Fruit fly (Drosophila melanogaster): ENCODE measurements around the gene CG6345.

The CG6345 gene

dm6 chr3R:10377849-10378248, 38.0 kb downstream of the CG6345 start, which contains the start of gene Rfx:
Gene Rfx (minus strand): TSS chr3R:10378068.
- TF ChIP-seq CG17801 (GFP tag; optimal IDR thresholded peaks at IDR 0.05; ENCODE audit: partially characterized antibody): peak; percentile 74

DNA sequence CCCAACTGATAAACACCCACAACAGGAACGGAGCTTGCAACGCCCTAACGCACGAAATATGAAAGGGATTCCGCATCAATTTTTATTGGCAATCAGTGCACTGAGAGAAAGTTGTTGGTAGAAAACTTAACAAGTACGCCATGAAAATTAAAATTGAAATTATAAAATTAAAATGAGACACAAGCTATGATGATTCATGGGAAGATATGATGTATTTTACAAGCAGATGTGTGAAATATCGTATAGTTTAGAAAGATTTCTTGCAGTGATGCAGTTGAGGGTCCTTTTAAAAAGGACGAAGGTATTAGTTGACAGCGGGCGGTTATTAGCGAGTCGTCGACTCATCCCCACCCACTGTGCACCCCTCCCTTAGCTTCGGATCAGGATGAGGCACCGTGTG, 45.4 kb downstream of the CG6345 start:
- no peak for TF ChIP-seq CG17801 (GFP tag; optimal IDR thresholded peaks at IDR 0.05; ENCODE audit: partially characterized antibody)

dm6 chr3R:10369799-10370198, 46.0 kb downstream of the CG6345 start:
- no peak for TF ChIP-seq CG17801 (GFP tag; optimal IDR thresholded peaks at IDR 0.05; ENCODE audit: partially characterized antibody)

DNA sequence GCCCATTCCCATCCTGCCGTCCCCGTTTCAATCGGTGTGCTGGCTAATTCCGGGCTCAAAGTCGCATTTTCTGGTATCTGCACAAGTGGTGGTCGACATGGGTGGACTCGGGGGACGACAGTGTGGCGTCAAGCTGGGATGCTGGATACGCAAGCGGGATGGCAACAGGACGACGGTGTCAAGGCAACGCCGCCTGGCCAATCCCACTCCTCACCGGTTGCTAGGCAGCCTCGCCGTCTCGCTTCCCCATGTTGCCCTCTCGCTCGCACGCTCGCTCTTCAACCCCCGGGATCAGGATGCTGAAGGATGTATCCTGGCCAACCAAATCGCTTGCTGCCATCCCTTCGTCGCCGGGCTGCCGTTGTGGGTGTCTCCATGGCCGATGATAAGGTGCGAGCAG, 47.6 kb downstream of the CG6345 start:
- TF ChIP-seq CG17801 (GFP tag; optimal IDR thresholded peaks at IDR 0.05; ENCODE audit: partially characterized antibody): no peak

DNA sequence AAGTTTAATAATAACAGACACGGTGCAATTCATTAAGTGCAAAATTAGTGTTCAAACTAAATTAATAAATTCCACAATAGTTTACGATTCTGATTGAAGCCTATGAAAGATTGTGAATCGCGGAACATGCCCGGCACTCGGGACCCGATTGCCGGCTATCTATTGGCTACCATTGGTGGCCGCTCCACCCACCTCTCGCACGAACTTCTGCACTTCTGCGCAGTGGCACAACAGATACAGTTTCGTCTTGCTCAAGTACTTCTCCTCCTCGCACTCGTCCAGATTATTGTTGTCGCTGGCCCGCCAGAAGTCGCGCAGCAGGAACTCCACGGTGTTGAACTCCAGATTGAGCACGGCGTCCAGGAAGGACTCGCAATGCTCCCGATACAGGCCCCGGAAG, 51.6 kb downstream of the CG6345 start:
- TF ChIP-seq CG17801 (GFP tag; optimal IDR thresholded peaks at IDR 0.05; ENCODE audit: partially characterized antibody): no peak
